Worm (Caenorhabditis elegans) whole organism, L3 larva: Measurements from ENCODE around the gene Y57A10B.7.

Experiments used
- ZK546.5 ChIP-seq: sonication (generic microtip); optimal IDR thresholded peaks from 2 replicates; lab custom pipeline; 2017; ENCODE audit warnings: missing biosample characterization, missing genetic modification characterization
- ceh-28 ChIP-seq: fragments of 150-350 bp; optimal IDR thresholded peaks from 2 replicates; lab custom pipeline; 2014; ENCODE audit warnings: missing biosample characterization, missing genetic modification reagents, missing genetic modification characterization
- ceh-82 ChIP-seq: fragments of 150-350 bp; optimal IDR thresholded peaks from 2 replicates; lab custom pipeline; 2014; ENCODE audit warnings: missing biosample characterization, missing genetic modification characterization
- ceh-9 ChIP-seq: sonication (generic microtip); optimal IDR thresholded peaks from 2 replicates; lab custom pipeline; 2018; ENCODE audit warnings: missing biosample characterization, missing genetic modification characterization
- elt-1 ChIP-seq: fragments of 150-350 bp; optimal IDR thresholded peaks from 2 replicates; lab custom pipeline; 2014; ENCODE audit warnings: missing biosample characterization, missing genetic modification characterization
- fkh-2 ChIP-seq: fragments of 150-350 bp; optimal IDR thresholded peaks from 2 replicates; lab custom pipeline; 2014; ENCODE audit warnings: missing biosample characterization, missing genetic modification reagents, missing genetic modification characterization
- jun-1 ChIP-seq: fragments of 150-350 bp; optimal IDR thresholded peaks from 2 replicates; lab custom pipeline; 2014; ENCODE audit warnings: missing biosample characterization, missing genetic modification reagents, missing genetic modification characterization
- nhr-12 ChIP-seq: fragments of 150-350 bp; optimal IDR thresholded peaks from 2 replicates; lab custom pipeline; 2014; ENCODE audit warnings: missing biosample characterization, missing genetic modification characterization
- nhr-76 ChIP-seq: fragments of 150-350 bp; sonication (generic microtip); optimal IDR thresholded peaks from 5 replicates; lab custom pipeline; 2014; ENCODE audit warnings: missing biosample characterization, missing genetic modification characterization
- nhr-77 ChIP-seq: fragments of 150-350 bp; optimal IDR thresholded peaks from 2 replicates; lab custom pipeline; 2014; ENCODE audit warnings: missing biosample characterization, missing genetic modification characterization
- pha-4 ChIP-seq: fragments of 150-350 bp; optimal IDR thresholded peaks from 2 replicates; lab custom pipeline; 2014; ENCODE audit warnings: missing biosample characterization, missing genetic modification reagents, missing genetic modification characterization
- pqm-1 ChIP-seq: fragments of 150-350 bp; optimal IDR thresholded peaks from 2 replicates; lab custom pipeline; 2017; ENCODE audit warnings: missing biosample characterization, missing genetic modification characterization, inconsistent platforms

DNA sequence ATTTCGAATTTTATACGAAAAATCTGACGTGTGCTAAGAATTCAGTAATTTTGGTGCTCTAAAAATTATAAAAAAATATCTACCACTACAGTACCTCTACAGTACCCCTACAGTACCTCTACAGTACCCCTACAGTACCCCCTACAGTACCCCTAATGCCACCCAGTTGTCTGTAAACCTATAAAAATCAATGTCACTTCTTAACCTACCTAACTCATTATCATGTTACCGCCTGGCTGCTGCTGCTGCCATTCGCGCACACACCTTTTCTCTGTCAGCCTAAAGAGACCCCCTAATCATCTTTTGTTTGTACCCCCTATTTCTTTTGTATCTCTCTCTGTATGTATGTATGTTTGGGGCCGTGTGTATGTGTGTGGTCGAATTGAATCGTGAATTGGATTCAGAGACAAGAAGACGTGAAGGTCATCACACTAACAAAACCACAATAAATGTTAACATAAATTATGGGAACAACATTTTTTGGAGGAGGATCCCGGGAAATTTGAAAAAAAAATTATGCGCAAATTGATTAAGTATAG, 42.8 kb downstream of the Y57A10B.7 start:
- TF ChIP-seq elt-1 (tag; lab: Kevin White, UChicago): no peak
- TF ChIP-seq ceh-28 (tag; lab: Kevin White, UChicago): no peak
- TF ChIP-seq pha-4 (tag; lab: Kevin White, UChicago): peak; percentile 2
- no peak for TF ChIP-seq nhr-12 (tag; lab: Kevin White, UChicago)
- no peak for TF ChIP-seq ceh-9 (tag; lab: Kevin White, UChicago)
- TF ChIP-seq nhr-77: no peak
- TF ChIP-seq jun-1: no peak
- TF ChIP-seq ZK546.5 (tag; lab: Kevin White, UChicago): no peak
- no peak for TF ChIP-seq pqm-1 (tag; lab: Kevin White, UChicago)
- no peak for TF ChIP-seq fkh-2 (tag; lab: Kevin White, UChicago)
- no peak for TF ChIP-seq ceh-82 (tag; lab: Kevin White, UChicago)
- no peak for TF ChIP-seq nhr-76
